Worm (Caenorhabditis elegans): Measurements from ENCODE around the gene W06D11.2.

DNA sequence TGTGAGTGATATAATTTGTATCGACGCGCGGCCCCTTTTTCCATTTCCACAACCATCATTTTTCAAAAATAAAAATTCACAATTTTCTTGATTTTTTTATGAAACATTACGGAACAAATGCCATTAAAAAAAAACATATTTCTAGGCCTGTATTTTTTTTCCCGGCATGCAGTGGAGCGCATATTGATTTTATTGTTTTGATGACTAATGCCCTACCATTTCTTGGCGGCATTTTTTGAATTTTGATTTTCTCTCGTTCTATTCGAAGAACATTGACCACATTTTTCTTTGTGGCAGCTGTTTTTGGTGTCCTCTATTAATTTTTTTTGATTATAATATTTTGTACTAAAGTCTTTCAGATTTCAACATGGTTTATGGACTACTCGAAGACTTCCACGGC is 1.8 kb upstream of the W06D11.2 start, which contains the start of gene W06D11.3:
- TF ChIP-seq klf-2 (GFP tag; conservative IDR thresholded peaks at IDR 0.05) (no peak), ztf-23 (GFP tag; IDR thresholded peaks at IDR 0.05) (no peak), cog-1 (tag; optimal IDR thresholded peaks at IDR 0.05) (no peak), flt-1 (GFP tag; IDR thresholded peaks at IDR 0.05) (no peak), tab-1 (GFP tag; IDR thresholded peaks at IDR 0.05) (no peak), med-1 (GFP tag; optimal IDR thresholded peaks at IDR 0.05; ENCODE audit: insufficient read depth) (no peak), ref-1 (GFP tag; conservative IDR thresholded peaks at IDR 0.05) (no peak), T22C8.4 (GFP tag; IDR thresholded peaks at IDR 0.05) (no peak), ztf-29 (GFP tag; IDR thresholded peaks at IDR 0.05) (no peak)
